Fruit fly (Drosophila melanogaster) whole organism, embryonic: ENCODE measurements around the gene Acn.
A peak's percentile ranks its signal among the peaks of the same experiment; 100 is the strongest.

Source experiments
- Bdp1 ChIP-seq: fragments of 200-800 bp; sonication (Bioruptor generic); optimal IDR thresholded peaks from 3 replicates; lab custom pipeline; 2016; ENCODE audit warnings: missing biosample characterization, missing genetic modification characterization
- C15 ChIP-seq: fragments of 200-800 bp; sonication (Bioruptor generic); IDR thresholded peaks from 3 replicates; pipeline ENCODE4 v1.3.6; 2022; ENCODE audit warnings: missing biosample characterization, missing genetic modification characterization
- CG10321 ChIP-seq: fragments of 200-800 bp; sonication (Bioruptor generic); IDR thresholded peaks from 2 replicates; pipeline ENCODE4 v1.3.6; 2022; ENCODE audit warnings: missing biosample characterization, missing genetic modification characterization
- CG10431 ChIP-seq: fragments of 200-800 bp; sonication (Bioruptor generic); optimal IDR thresholded peaks from 3 replicates; lab custom pipeline; 2018; ENCODE audit warnings: missing biosample characterization, mild to moderate bottlenecking, missing genetic modification characterization
- CG10654 ChIP-seq: fragments of 200-800 bp; sonication (Bioruptor generic); optimal IDR thresholded peaks from 2 replicates; lab custom pipeline; 2016; ENCODE audit warnings: missing biosample characterization, missing genetic modification characterization
- CG12769 ChIP-seq: fragments of 200-800 bp; sonication (Bioruptor generic); optimal IDR thresholded peaks from 2 replicates; lab custom pipeline; 2019; ENCODE audit warnings: missing biosample characterization, mild to moderate bottlenecking, missing genetic modification characterization, moderate library complexity
- CG13123 ChIP-seq: fragments of 200-800 bp; sonication (Bioruptor generic); optimal IDR thresholded peaks from 2 replicates; lab custom pipeline; 2016; ENCODE audit warnings: missing biosample characterization, missing genetic modification characterization
- CG1602 ChIP-seq: fragments of 200-800 bp; sonication (Bioruptor generic); optimal IDR thresholded peaks from 3 replicates; lab custom pipeline; 2016; ENCODE audit warnings: missing biosample characterization, missing genetic modification characterization
- CG1603 ChIP-seq: fragments of 200-800 bp; sonication (Bioruptor generic); optimal IDR thresholded peaks from 2 replicates; lab custom pipeline; 2019; ENCODE audit warnings: missing biosample characterization, mild to moderate bottlenecking, missing genetic modification characterization, moderate library complexity
- CG17912 ChIP-seq: fragments of 200-800 bp; sonication (Bioruptor generic); optimal IDR thresholded peaks from 2 replicates; lab custom pipeline; 2018; ENCODE audit warnings: missing biosample characterization, mild to moderate bottlenecking, missing genetic modification characterization
- CG18619 ChIP-seq: fragments of 200-800 bp; sonication (Bioruptor generic); optimal IDR thresholded peaks from 3 replicates; lab custom pipeline; 2017; ENCODE audit warnings: missing biosample characterization, mild to moderate bottlenecking, missing genetic modification characterization
- CG2712 ChIP-seq: fragments of 200-800 bp; optimal IDR thresholded peaks from 3 replicates; lab custom pipeline; 2019; ENCODE audit warnings: missing biosample characterization, mild to moderate bottlenecking, missing genetic modification characterization, moderate library complexity
- CG33557 ChIP-seq: fragments of 200-800 bp; sonication (Bioruptor generic); optimal IDR thresholded peaks from 2 replicates; lab custom pipeline; 2019; ENCODE audit warnings: missing biosample characterization, mild to moderate bottlenecking, missing genetic modification characterization, moderate library complexity
- CG4854 ChIP-seq: fragments of 200-800 bp; sonication (Bioruptor generic); optimal IDR thresholded peaks from 2 replicates; lab custom pipeline; 2016; ENCODE audit warnings: missing biosample characterization, missing genetic modification characterization, inconsistent platforms
- CG5245 ChIP-seq: fragments of 200-800 bp; sonication (Bioruptor generic); optimal IDR thresholded peaks from 3 replicates; lab custom pipeline; 2016; ENCODE audit warnings: missing biosample characterization, missing genetic modification characterization
- CG6272 ChIP-seq: fragments of 200-800 bp; sonication (Bioruptor generic); IDR thresholded peaks from 2 replicates; pipeline ENCODE4 v1.3.6; 2022; ENCODE audit warnings: missing biosample characterization, missing genetic modification characterization
- CG6654 ChIP-seq: fragments of 200-800 bp; sonication (Bioruptor generic); optimal IDR thresholded peaks from 2 replicates; lab custom pipeline; 2017; ENCODE audit warnings: missing biosample characterization, mild to moderate bottlenecking, missing genetic modification characterization
- CG7745 ChIP-seq: fragments of 200-800 bp; sonication (Bioruptor generic); optimal IDR thresholded peaks from 2 replicates; lab custom pipeline; 2018; ENCODE audit warnings: missing biosample characterization, mild to moderate bottlenecking, missing genetic modification characterization, moderate library complexity
- CG7786 ChIP-seq: fragments of 200-800 bp; sonication (Bioruptor generic); optimal IDR thresholded peaks from 2 replicates; lab custom pipeline; 2016; ENCODE audit warnings: missing biosample characterization, missing genetic modification characterization
- CG8089 ChIP-seq: fragments of 200-800 bp; sonication (Bioruptor generic); optimal IDR thresholded peaks from 3 replicates; lab custom pipeline; 2016; ENCODE audit warnings: missing biosample characterization, missing genetic modification characterization
- CG8281 ChIP-seq: fragments of 200-800 bp; sonication (Bioruptor generic); optimal IDR thresholded peaks from 2 replicates; lab custom pipeline; 2018; ENCODE audit warnings: missing biosample characterization, mild to moderate bottlenecking, missing genetic modification characterization, moderate library complexity
- CG9437 ChIP-seq: fragments of 200-800 bp; sonication (Bioruptor generic); optimal IDR thresholded peaks from 2 replicates; lab custom pipeline; 2018; ENCODE audit warnings: missing biosample characterization, mild to moderate bottlenecking, missing genetic modification characterization
- CoRest ChIP-seq: fragments of 200-800 bp; sonication (Bioruptor generic); optimal IDR thresholded peaks from 3 replicates; lab custom pipeline; 2018; ENCODE audit warnings: missing biosample characterization, mild to moderate bottlenecking, missing genetic modification characterization, moderate library complexity
- D ChIP-seq, 2 experiments: fragments of 200-800 bp in 1 of 2; fragments of >200 bp in 1 of 2; sonication (Bioruptor generic) in 1 of 2; optimal IDR thresholded peaks; 2 replicates in 1 of 2; 3 replicates in 1 of 2; lab custom pipeline; 2017; ENCODE audit warnings: mild to moderate bottlenecking in 1 of 2, missing biosample characterization in 1 of 2, missing genetic modification characterization in 1 of 2, missing genetic modification reagents in 1 of 2
- D19B ChIP-seq: fragments of 200-800 bp; sonication (Bioruptor generic); optimal IDR thresholded peaks from 2 replicates; lab custom pipeline; 2017; ENCODE audit warnings: missing biosample characterization, mild to moderate bottlenecking, missing genetic modification characterization
- Eip74EF ChIP-seq, 2 experiments: fragments of 200-800 bp in 1 of 2; fragments of >200 bp in 1 of 2; sonication (Bioruptor generic) in 1 of 2; optimal IDR thresholded peaks; 2 replicates each; lab custom pipeline; 2017 to 2019; ENCODE audit warnings: missing biosample characterization in 2 of 2, missing genetic modification characterization in 2 of 2, mild to moderate bottlenecking in 1 of 2, moderate library complexity in 1 of 2
- Ets65A ChIP-seq: fragments of 200-800 bp; sonication (Bioruptor generic); peaks from one replicate; lab custom pipeline; 2016; ENCODE audit warnings: missing biosample characterization, missing genetic modification characterization
- Ets97D ChIP-seq: fragments of 200-800 bp; sonication (Bioruptor generic); optimal IDR thresholded peaks from 3 replicates; lab custom pipeline; 2016; ENCODE audit warnings: missing biosample characterization, missing genetic modification characterization
- H15 ChIP-seq: fragments of 200-800 bp; sonication (Bioruptor generic); IDR thresholded peaks from 3 replicates; pipeline ENCODE4 v1.3.6; 2022; ENCODE audit warnings: missing biosample characterization, missing genetic modification characterization
- Hand ChIP-seq: fragments of 200-800 bp; sonication (Bioruptor generic); optimal IDR thresholded peaks from 2 replicates; lab custom pipeline; 2017; ENCODE audit warnings: mild to moderate bottlenecking, missing biosample characterization, missing genetic modification reagents, missing genetic modification characterization
- Hr39 ChIP-seq: fragments of >200 bp; optimal IDR thresholded peaks from 2 replicates; lab custom pipeline; 2017
- Lpt ChIP-seq: fragments of >200 bp; optimal IDR thresholded peaks from 2 replicates; lab custom pipeline; 2018; ENCODE audit warnings: missing biosample characterization, missing genetic modification characterization
- Mrtf ChIP-seq: fragments of 200-800 bp; sonication (Bioruptor generic); IDR thresholded peaks from 3 replicates; pipeline ENCODE4 v1.3.6; 2022; ENCODE audit warnings: missing biosample characterization, missing genetic modification characterization
- NC2α ChIP-seq: fragments of 200-800 bp; sonication (Bioruptor generic); optimal IDR thresholded peaks from 2 replicates; lab custom pipeline; 2016; ENCODE audit warnings: missing biosample characterization, missing genetic modification characterization
- Nf-YA ChIP-seq: fragments of 200-800 bp; sonication (Bioruptor generic); IDR thresholded peaks from 2 replicates; pipeline ENCODE4 v1.3.6; 2022; ENCODE audit warnings: missing biosample characterization, missing genetic modification characterization
- Optix ChIP-seq: fragments of 200-800 bp; sonication (Bioruptor generic); IDR thresholded peaks from 3 replicates; pipeline ENCODE4 v1.3.6; 2022; ENCODE audit warnings: missing biosample characterization, missing genetic modification characterization
- Ptx1 ChIP-seq: fragments of 200-800 bp; sonication (Bioruptor generic); IDR thresholded peaks from 2 replicates; pipeline ENCODE4 v1.3.6; 2022; ENCODE audit warnings: missing biosample characterization, missing genetic modification characterization
- Ravus ChIP-seq: fragments of 200-800 bp; sonication (Bioruptor generic); IDR thresholded peaks from 2 replicates; pipeline ENCODE4 v1.3.6; 2022; ENCODE audit warnings: missing biosample characterization, missing genetic modification characterization
- aop ChIP-seq: fragments of 200-800 bp; sonication (Bioruptor generic); IDR thresholded peaks from 2 replicates; pipeline ENCODE4 v1.3.6; 2022; ENCODE audit warnings: missing biosample characterization, missing genetic modification characterization
- cas ChIP-seq: fragments of 200-800 bp; sonication (Bioruptor generic); IDR thresholded peaks from 2 replicates; pipeline ENCODE4 v1.3.6; 2022; ENCODE audit warnings: missing biosample characterization, missing genetic modification characterization
- chinmo ChIP-seq: fragments of 200-800 bp; sonication (Bioruptor generic); IDR thresholded peaks from 4 replicates; pipeline ENCODE4 v1.3.6; 2022; ENCODE audit warnings: missing biosample characterization, missing genetic modification characterization; ENCODE audit not compliant: partially characterized antibody
- ems ChIP-seq: fragments of 200-800 bp; sonication (Bioruptor generic); optimal IDR thresholded peaks from 3 replicates; lab custom pipeline; 2016; ENCODE audit warnings: missing biosample characterization, missing genetic modification characterization
- fu2 ChIP-seq: fragments of 200-800 bp; sonication (Bioruptor generic); optimal IDR thresholded peaks from 2 replicates; lab custom pipeline; 2016; ENCODE audit warnings: missing biosample characterization, missing genetic modification characterization
- ham ChIP-seq: fragments of 200-800 bp; sonication (Bioruptor generic); IDR thresholded peaks from 2 replicates; pipeline ENCODE4 v1.3.6; 2022; ENCODE audit warnings: missing biosample characterization, missing genetic modification characterization
- hth ChIP-seq: fragments of >200 bp; optimal IDR thresholded peaks from 2 replicates; lab custom pipeline; 2017; ENCODE audit warnings: inconsistent platforms
- maf-S ChIP-seq: fragments of 200-800 bp; sonication (Bioruptor generic); optimal IDR thresholded peaks from 2 replicates; lab custom pipeline; 2016; ENCODE audit warnings: missing biosample characterization, missing genetic modification characterization
- prd ChIP-seq, 3 experiments: fragments of >200 bp in 2 of 3; fragments of 200-800 bp in 1 of 3; sonication (Bioruptor generic) in 1 of 3; optimal IDR thresholded peaks in 2 of 3; IDR thresholded peaks in 1 of 3; 2 replicates in 2 of 3; 3 replicates in 1 of 3; pipeline versions ENCODE4 v1.3.6 to Lab custom; 2017 to 2022; ENCODE audit warnings: missing biosample characterization in 1 of 3, missing genetic modification characterization in 1 of 3
- slou ChIP-seq: fragments of 200-800 bp; sonication (Bioruptor generic); optimal IDR thresholded peaks from 3 replicates; lab custom pipeline; 2016; ENCODE audit warnings: missing biosample characterization, missing genetic modification characterization
- unpg ChIP-seq: fragments of 200-800 bp; sonication (Bioruptor generic); optimal IDR thresholded peaks from 3 replicates; lab custom pipeline; 2018; ENCODE audit warnings: missing biosample characterization, mild to moderate bottlenecking, missing genetic modification characterization, moderate library complexity
- wor ChIP-seq: fragments of 200-800 bp; sonication (Bioruptor generic); IDR thresholded peaks from 2 replicates; pipeline ENCODE4 v1.3.6; 2022; ENCODE audit warnings: missing biosample characterization, missing genetic modification characterization
- zen ChIP-seq: fragments of 200-800 bp; sonication (Bioruptor generic); optimal IDR thresholded peaks from 3 replicates; lab custom pipeline; 2018; ENCODE audit warnings: missing biosample characterization, mild to moderate bottlenecking, missing genetic modification characterization, moderate library complexity

Acn gene

dm6 chr2L:19009130-19009529 is 36.0 kb upstream of the Acn start, which contains the start of gene RpL30:
Gene RpL30, minus strand, starts transcription at chr2L:19009306.
- peak; percentile 65 for TF ChIP-seq CG1602 (GFP tag; lab: Kevin White, UChicago)
- peak; percentile 71 for TF ChIP-seq CG7745
- peak in 1 of 2 experiments; percentile 88 for TF ChIP-seq Eip74EF (GFP tag; optimal IDR thresholded peaks at IDR 0.05; lab: Kevin White, UChicago)
- no peak for TF ChIP-seq Ravus
- peak; percentile 63 for TF ChIP-seq CG6654 (GFP tag; lab: Kevin White, UChicago)
- peak; percentile 90 for TF ChIP-seq unpg (GFP tag; lab: Kevin White, UChicago)
- TF ChIP-seq CG10654 = peak; percentile 80
- TF ChIP-seq Ets65A (GFP tag; lab: Kevin White, UChicago) = peak; percentile 99
- peak; percentile 82 for TF ChIP-seq CG13123 (GFP tag; lab: Kevin White, UChicago)
- peak; percentile 91 for TF ChIP-seq Hand (GFP tag; lab: Kevin White, UChicago)
- TF ChIP-seq Mrtf (GFP tag; lab: Robert Waterston, UW) = peak; percentile 57; the same call in 2 of the 3 replicates
- peak; percentile 100 for TF ChIP-seq Ets97D (GFP tag; lab: Kevin White, UChicago)
- peak; percentile 90 for TF ChIP-seq maf-S (GFP tag; lab: Kevin White, UChicago)
- TF ChIP-seq Ptx1 (GFP tag; lab: Robert Waterston, UW) = peak; percentile 78
- peak; percentile 67 for TF ChIP-seq CG33557 (GFP tag; lab: Kevin White, UChicago)
- TF ChIP-seq D19B (GFP tag; lab: Kevin White, UChicago) = peak; percentile 42
- TF ChIP-seq NC2α (GFP tag; lab: Kevin White, UChicago) = peak; percentile 91
- TF ChIP-seq CG10431 (GFP tag; lab: Kevin White, UChicago) = peak; percentile 94
- peak; percentile 61 for TF ChIP-seq CG8281 (tag; lab: Kevin White, UChicago)
- peak; percentile 67 for TF ChIP-seq CG9437 (GFP tag; lab: Kevin White, UChicago)
- TF ChIP-seq CG17912 (GFP tag; lab: Kevin White, UChicago) = peak; percentile 95
- TF ChIP-seq ems = peak; percentile 88
- peak; percentile 75 for TF ChIP-seq Bdp1
- TF ChIP-seq C15 (GFP tag; lab: Robert Waterston, UW) = peak; percentile 85; the same call in 2 of the 3 replicates
- TF ChIP-seq Lpt = no peak
- TF ChIP-seq CG4854 (GFP tag; lab: Kevin White, UChicago) = peak; percentile 98
- TF ChIP-seq CoRest (tag; lab: Kevin White, UChicago) = peak; percentile 82
- TF ChIP-seq CG6272 (GFP tag; lab: Robert Waterston, UW) = peak; percentile 72
- TF ChIP-seq hth (lab: Kevin White, UChicago) = no peak
- peak; percentile 86; the same call in 3 of the 4 replicates for TF ChIP-seq chinmo (GFP tag; lab: Robert Waterston, UW)
- peak; percentile 92 for TF ChIP-seq CG8089 (GFP tag; lab: Kevin White, UChicago)
- TF ChIP-seq wor (GFP tag; lab: Robert Waterston, UW) = peak; percentile 43
- TF ChIP-seq CG5245 (GFP tag; lab: Kevin White, UChicago) = peak; percentile 80
- TF ChIP-seq D (optimal IDR thresholded peaks at IDR 0.05; lab: Kevin White, UChicago) = no peak
- TF ChIP-seq D (GFP tag; optimal IDR thresholded peaks at IDR 0.05; lab: Kevin White, UChicago) = peak; percentile 83
- TF ChIP-seq CG2712 (tag; lab: Kevin White, UChicago) = peak; percentile 87
- TF ChIP-seq CG10321 (GFP tag; lab: Robert Waterston, UW) = peak; percentile 66
- TF ChIP-seq CG1603 (tag; lab: Kevin White, UChicago) = peak; percentile 97
- peak; percentile 62 for TF ChIP-seq aop (GFP tag; lab: Robert Waterston, UW)
- TF ChIP-seq zen (tag; lab: Kevin White, UChicago) = peak; percentile 87
- peak; percentile 94 for TF ChIP-seq CG12769 (tag; lab: Kevin White, UChicago)
- peak; percentile 55; the same call in 1 of the 2 replicates for TF ChIP-seq cas (GFP tag; lab: Robert Waterston, UW)
- TF ChIP-seq fu2 = peak; percentile 77
- peak; percentile 77 for TF ChIP-seq slou (GFP tag; lab: Kevin White, UChicago)
- peak; percentile 87 for TF ChIP-seq H15 (GFP tag; lab: Robert Waterston, UW)
- no peak for TF ChIP-seq prd (optimal IDR thresholded peaks at IDR 0.05; lab: Kevin White, UChicago)
- peak; percentile 71 for TF ChIP-seq prd (GFP tag; IDR thresholded peaks at IDR 0.05; lab: Robert Waterston, UW)
- TF ChIP-seq ham (GFP tag; lab: Robert Waterston, UW) = peak; percentile 83; the same call in 1 of the 2 replicates
- TF ChIP-seq CG7786 (GFP tag; lab: Kevin White, UChicago) = peak; percentile 82
- peak; percentile 79; the same call in 1 of the 2 replicates for TF ChIP-seq Nf-YA (GFP tag; lab: Robert Waterston, UW)
- peak; percentile 80 for TF ChIP-seq Optix
- no peak for TF ChIP-seq Hr39 (lab: Kevin White, UChicago)
- peak; percentile 92 for TF ChIP-seq CG18619
